Worm (Caenorhabditis elegans) whole organism, dauer: ENCODE data around the gene cox-16.

Experiments
- unc-62 ChIP-seq: sonication (generic microtip); optimal IDR thresholded peaks from 2 replicates; lab custom pipeline; 2017; ENCODE audit warnings: missing biosample characterization, missing genetic modification reagents, missing genetic modification characterization

The cox-16 gene

ce11 chrV:5535774-5536173 is 269 bp downstream of the cox-16 start, which contains the start of gene C24G6.8:
TSS of gene C24G6.8 (minus strand) at chrV:5535874.
- no peak for TF ChIP-seq unc-62 (GFP tag; lab: Kevin White, UChicago)

ce11 chrV:5533755-5534154 is 2.3 kb downstream of the cox-16 start, which contains the start of gene grl-1:
TSS of gene grl-1 (minus strand) at chrV:5533855.
- TF ChIP-seq unc-62 (GFP tag; lab: Kevin White, UChicago): no peak

ce11 chrV:5527694-5528093 is 8.3 kb downstream of the cox-16 start:
- no peak for TF ChIP-seq unc-62 (GFP tag; lab: Kevin White, UChicago)

- no peak for TF ChIP-seq unc-62 (GFP tag; lab: Kevin White, UChicago)
Measured at ce11 chrV:5525208-5525607, 10.8 kb downstream of the cox-16 start.

ce11 chrV:5523260-5523659 is 12.8 kb downstream of the cox-16 start:
- TF ChIP-seq unc-62 (GFP tag; lab: Kevin White, UChicago): no peak

ce11 chrV:5521735-5522241 is 14.3 kb downstream of the cox-16 start, which contains the start of gene hir-1:
TSS of gene hir-1 (plus strand) at chrV:5522139.
- TF ChIP-seq unc-62 (GFP tag; lab: Kevin White, UChicago): no peak

ce11 chrV:5513630-5514378 is 22.2 kb downstream of the cox-16 start, which contains the start of the genes hpo-15 and mms-19:
TSS of gene hpo-15 (minus strand) at chrV:5513830.
TSS of gene mms-19 (plus strand) at chrV:5514348.
- no peak for TF ChIP-seq unc-62 (GFP tag; lab: Kevin White, UChicago)

- TF ChIP-seq unc-62 (GFP tag; lab: Kevin White, UChicago): no peak
Measured at ce11 chrV:5512559-5512958, 23.5 kb downstream of the cox-16 start.

ce11 chrV:5511720-5512119 is 24.3 kb downstream of the cox-16 start:
- TF ChIP-seq unc-62 (GFP tag; lab: Kevin White, UChicago): no peak

ce11 chrV:5509966-5510365 is 26.1 kb downstream of the cox-16 start:
- no peak for TF ChIP-seq unc-62 (GFP tag; lab: Kevin White, UChicago)

- TF ChIP-seq unc-62 (GFP tag; lab: Kevin White, UChicago): no peak
Measured at ce11 chrV:5509134-5509533, 26.9 kb downstream of the cox-16 start.

ce11 chrV:5504807-5505442 is 31.1 kb downstream of the cox-16 start, which contains the start of the genes dnj-19 and nhr-47:
TSS of gene dnj-19 (minus strand) at chrV:5504857.
TSS of gene nhr-47 (plus strand) at chrV:5505253.
- no peak for TF ChIP-seq unc-62 (GFP tag; lab: Kevin White, UChicago)

ce11 chrV:5504295-5504694 is 31.7 kb downstream of the cox-16 start:
- TF ChIP-seq unc-62 (GFP tag; lab: Kevin White, UChicago): no peak

- TF ChIP-seq unc-62 (GFP tag; lab: Kevin White, UChicago): no peak
Measured at ce11 chrV:5502701-5503100, 33.3 kb downstream of the cox-16 start.

- TF ChIP-seq unc-62 (GFP tag; lab: Kevin White, UChicago): no peak
Measured at ce11 chrV:5499475-5499874, 36.6 kb downstream of the cox-16 start.

- no peak for TF ChIP-seq unc-62 (GFP tag; lab: Kevin White, UChicago)
Measured at ce11 chrV:5493447-5493846, 42.6 kb downstream of the cox-16 start, which contains the start of gene T05C3.2. TSS of gene T05C3.2 (plus strand) at chrV:5493747.
